Worm (Caenorhabditis elegans) whole organism, midembryonic: ENCODE data around the gene immt-2.

Experiments used
- T22C8.4 ChIP-seq: fragments of 200-800 bp; sonication (Bioruptor generic); IDR thresholded peaks from 2 replicates; pipeline ENCODE4 v1.3.6; 2022; ENCODE audit warnings: missing genetic modification characterization, missing compliant biosample characterization
- flt-1 ChIP-seq: fragments of 200-800 bp; sonication (Bioruptor generic); IDR thresholded peaks from 2 replicates; pipeline ENCODE4 v1.3.6; 2022; ENCODE audit warnings: missing genetic modification characterization, missing compliant biosample characterization
- med-1 ChIP-seq: sonication (generic microtip); optimal IDR thresholded peaks from 2 replicates; lab custom pipeline; 2017; ENCODE audit warnings: missing genetic modification characterization, mild to moderate bottlenecking, missing compliant biosample characterization, antibody characterized with exemption, missing genetic modification reagents; ENCODE audit not compliant: insufficient read depth
- ref-1 ChIP-seq: fragments of 200-800 bp; sonication (Bioruptor generic); conservative IDR thresholded peaks from 2 replicates; pipeline ENCODE4 v1.3.6; 2022; ENCODE audit warnings: missing genetic modification reagents, missing genetic modification characterization, missing compliant biosample characterization

DNA sequence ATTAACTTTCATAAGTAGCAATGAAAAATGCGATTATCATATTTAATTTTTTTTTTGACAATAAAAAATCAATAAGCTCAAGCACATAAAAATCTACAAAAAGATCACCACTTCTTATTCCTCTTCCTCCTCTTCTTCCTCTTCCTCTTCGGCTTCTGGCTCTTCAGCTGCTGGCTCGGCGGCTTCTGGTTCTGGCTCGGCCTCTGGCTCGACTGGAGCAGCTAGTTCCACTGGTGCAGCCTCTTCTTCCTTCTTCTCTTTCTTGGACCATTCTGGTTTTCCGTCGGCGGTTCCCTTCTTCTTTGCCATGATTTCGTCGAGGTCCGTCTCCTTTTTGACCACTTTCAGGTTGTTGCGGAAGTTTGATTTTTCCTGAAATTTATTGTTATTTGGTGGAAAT is 44.6 kb downstream of the immt-2 start:
- no peak for TF ChIP-seq flt-1 (GFP tag; lab: Robert Waterston, UW)
- no peak for TF ChIP-seq med-1 (GFP tag; lab: Kevin White, UChicago)
- TF ChIP-seq T22C8.4 = no peak
- TF ChIP-seq ref-1 (GFP tag; lab: Robert Waterston, UW) = no peak
